Fruit fly (Drosophila melanogaster) whole organism, embryonic: Measurements from ENCODE around the gene Syp.

Source experiments
- C15 ChIP-seq: fragments of 200-800 bp; sonication (Bioruptor generic); IDR thresholded peaks from 3 replicates; pipeline ENCODE4 v1.3.6; 2022; ENCODE audit warnings: missing biosample characterization, missing genetic modification characterization
- CG10431 ChIP-seq: fragments of 200-800 bp; sonication (Bioruptor generic); optimal IDR thresholded peaks from 3 replicates; lab custom pipeline; 2018; ENCODE audit warnings: missing biosample characterization, mild to moderate bottlenecking, missing genetic modification characterization
- CG12659 ChIP-seq: fragments of 200-800 bp; sonication (Bioruptor generic); optimal IDR thresholded peaks from 3 replicates; lab custom pipeline; 2017; ENCODE audit warnings: mild to moderate bottlenecking, missing biosample characterization, missing genetic modification reagents, missing genetic modification characterization
- CG12942 ChIP-seq: fragments of 200-800 bp; sonication (Bioruptor generic); optimal IDR thresholded peaks from 3 replicates; lab custom pipeline; 2016; ENCODE audit warnings: missing biosample characterization, missing genetic modification characterization
- CG13624 ChIP-seq: fragments of 200-800 bp; sonication (Bioruptor generic); optimal IDR thresholded peaks from 2 replicates; lab custom pipeline; 2016; ENCODE audit warnings: missing biosample characterization, missing genetic modification characterization
- CG15011 ChIP-seq: fragments of 200-800 bp; sonication (Bioruptor generic); optimal IDR thresholded peaks from 3 replicates; lab custom pipeline; 2018; ENCODE audit warnings: missing biosample characterization, mild to moderate bottlenecking, missing genetic modification characterization
- CG15073 ChIP-seq: fragments of 200-800 bp; sonication (Bioruptor generic); optimal IDR thresholded peaks from 2 replicates; lab custom pipeline; 2016; ENCODE audit warnings: missing biosample characterization, missing genetic modification characterization
- CG15269 ChIP-seq: fragments of 200-800 bp; sonication (Bioruptor generic); optimal IDR thresholded peaks from 2 replicates; lab custom pipeline; 2018; ENCODE audit warnings: missing biosample characterization, mild to moderate bottlenecking, missing genetic modification characterization, moderate library complexity
- CG17385 ChIP-seq: fragments of 200-800 bp; sonication (Bioruptor generic); optimal IDR thresholded peaks from 3 replicates; lab custom pipeline; 2018; ENCODE audit warnings: missing biosample characterization, mild to moderate bottlenecking, missing genetic modification characterization
- CG17912 ChIP-seq: fragments of 200-800 bp; sonication (Bioruptor generic); optimal IDR thresholded peaks from 2 replicates; lab custom pipeline; 2018; ENCODE audit warnings: missing biosample characterization, mild to moderate bottlenecking, missing genetic modification characterization
- CG2129 ChIP-seq: fragments of 200-800 bp; sonication (Bioruptor generic); IDR thresholded peaks from 2 replicates; pipeline ENCODE4 v1.3.6; 2022; ENCODE audit warnings: missing biosample characterization, missing genetic modification characterization; ENCODE audit not compliant: partially characterized antibody
- CG2712 ChIP-seq: fragments of 200-800 bp; optimal IDR thresholded peaks from 3 replicates; lab custom pipeline; 2019; ENCODE audit warnings: missing biosample characterization, mild to moderate bottlenecking, missing genetic modification characterization, moderate library complexity
- CG32532 ChIP-seq: fragments of 200-800 bp; sonication (Bioruptor generic); IDR thresholded peaks from 2 replicates; pipeline ENCODE4 v1.3.6; 2022; ENCODE audit warnings: missing biosample characterization, missing genetic modification characterization
- CG4820 ChIP-seq: fragments of 200-800 bp; sonication (Bioruptor generic); optimal IDR thresholded peaks from 3 replicates; lab custom pipeline; 2016; ENCODE audit warnings: missing biosample characterization, missing genetic modification characterization
- CG6683 ChIP-seq: fragments of 200-800 bp; sonication (Bioruptor generic); optimal IDR thresholded peaks from 2 replicates; lab custom pipeline; 2017; ENCODE audit warnings: missing biosample characterization, mild to moderate bottlenecking, missing genetic modification characterization, missing genetic modification reagents
- CG6765 ChIP-seq: fragments of 200-800 bp; sonication (Bioruptor generic); optimal IDR thresholded peaks from 3 replicates; lab custom pipeline; 2017; ENCODE audit warnings: missing biosample characterization, mild to moderate bottlenecking, missing genetic modification characterization
- CG6854 ChIP-seq: fragments of 200-800 bp; sonication (Bioruptor generic); optimal IDR thresholded peaks from 3 replicates; lab custom pipeline; 2017; ENCODE audit warnings: missing biosample characterization, mild to moderate bottlenecking, missing genetic modification characterization
- CG8290 ChIP-seq, 3 experiments: fragments of 200-800 bp; sonication (Bioruptor generic); optimal IDR thresholded peaks; 2 replicates each; lab custom pipeline; 2016 to 2019; ENCODE audit warnings: missing biosample characterization in 3 of 3, missing genetic modification characterization in 3 of 3, mild to moderate bottlenecking in 2 of 3, moderate library complexity in 1 of 3
- CG8944 ChIP-seq: fragments of 200-800 bp; sonication (Bioruptor generic); optimal IDR thresholded peaks from 3 replicates; lab custom pipeline; 2016; ENCODE audit warnings: missing biosample characterization, missing genetic modification characterization
- CHES-1-like ChIP-seq: fragments of 200-800 bp; sonication (Bioruptor generic); optimal IDR thresholded peaks from 2 replicates; lab custom pipeline; 2016; ENCODE audit warnings: missing biosample characterization, missing genetic modification characterization
- CTCF ChIP-seq: fragments of 200-800 bp; sonication (Bioruptor generic); optimal IDR thresholded peaks from 2 replicates; lab custom pipeline; 2017; ENCODE audit warnings: missing biosample characterization, mild to moderate bottlenecking, missing genetic modification characterization, moderate library complexity
- CoRest ChIP-seq: fragments of 200-800 bp; sonication (Bioruptor generic); optimal IDR thresholded peaks from 3 replicates; lab custom pipeline; 2018; ENCODE audit warnings: missing biosample characterization, mild to moderate bottlenecking, missing genetic modification characterization, moderate library complexity
- Dip3 ChIP-seq: fragments of 200-800 bp; sonication (Bioruptor generic); optimal IDR thresholded peaks from 3 replicates; lab custom pipeline; 2016; ENCODE audit warnings: missing biosample characterization, missing genetic modification characterization
- Doc2 ChIP-seq: fragments of 200-800 bp; sonication (Bioruptor generic); IDR thresholded peaks from 2 replicates; pipeline ENCODE4 v1.3.6; 2022; ENCODE audit warnings: missing biosample characterization, missing genetic modification characterization
- Doc3 ChIP-seq: fragments of 200-800 bp; sonication (Bioruptor generic); IDR thresholded peaks from 3 replicates; pipeline ENCODE4 v1.3.6; 2022; ENCODE audit warnings: missing biosample characterization, missing genetic modification characterization; ENCODE audit not compliant: partially characterized antibody
- HmgD ChIP-seq: fragments of 200-800 bp; sonication (Bioruptor generic); optimal IDR thresholded peaks from 3 replicates; lab custom pipeline; 2016; ENCODE audit warnings: missing biosample characterization, missing genetic modification characterization
- Lim3 ChIP-seq: fragments of 200-800 bp; sonication (Bioruptor generic); IDR thresholded peaks from 2 replicates; pipeline ENCODE4 v1.3.6; 2022; ENCODE audit warnings: missing biosample characterization, missing genetic modification characterization
- Med ChIP-seq: fragments of 200-800 bp; sonication (Bioruptor generic); peaks from one replicate; lab custom pipeline; 2016; ENCODE audit warnings: missing biosample characterization, missing genetic modification characterization, mild to moderate bottlenecking, inconsistent platforms, moderate library complexity
- NC2α ChIP-seq: fragments of 200-800 bp; sonication (Bioruptor generic); optimal IDR thresholded peaks from 2 replicates; lab custom pipeline; 2016; ENCODE audit warnings: missing biosample characterization, missing genetic modification characterization
- abd-A ChIP-seq: fragments of 200-800 bp; sonication (Bioruptor generic); optimal IDR thresholded peaks from 3 replicates; lab custom pipeline; 2019; ENCODE audit warnings: missing biosample characterization, mild to moderate bottlenecking, missing genetic modification characterization, moderate library complexity
- al ChIP-seq: fragments of 200-800 bp; sonication (Bioruptor generic); IDR thresholded peaks from 2 replicates; pipeline ENCODE4 v1.3.6; 2022; ENCODE audit warnings: missing biosample characterization, missing genetic modification characterization
- ap ChIP-seq: fragments of 200-800 bp; sonication (Bioruptor generic); IDR thresholded peaks from 2 replicates; pipeline ENCODE4 v1.3.6; 2022; ENCODE audit warnings: missing biosample characterization, missing genetic modification characterization
- bowl ChIP-seq: fragments of 200-800 bp; sonication (Bioruptor generic); IDR thresholded peaks from 2 replicates; pipeline ENCODE4 v1.3.6; 2022; ENCODE audit warnings: missing biosample characterization, missing genetic modification characterization
- caup ChIP-seq: fragments of 200-800 bp; sonication (Bioruptor generic); optimal IDR thresholded peaks from 3 replicates; lab custom pipeline; 2017; ENCODE audit warnings: missing biosample characterization, mild to moderate bottlenecking, missing genetic modification characterization, moderate library complexity; ENCODE audit not compliant: severe bottlenecking
- chn ChIP-seq: fragments of 200-800 bp; sonication (Bioruptor generic); optimal IDR thresholded peaks from 2 replicates; lab custom pipeline; 2016; ENCODE audit warnings: missing biosample characterization, missing genetic modification characterization
- da ChIP-seq: fragments of 200-800 bp; sonication (Bioruptor generic); optimal IDR thresholded peaks from 2 replicates; lab custom pipeline; 2016; ENCODE audit warnings: missing biosample characterization, missing genetic modification characterization
- gcm2 ChIP-seq: fragments of 200-800 bp; sonication (Bioruptor generic); optimal IDR thresholded peaks from 2 replicates; lab custom pipeline; 2016; ENCODE audit warnings: missing biosample characterization, missing genetic modification characterization
- grn ChIP-seq: fragments of 200-800 bp; sonication (Bioruptor generic); optimal IDR thresholded peaks from 3 replicates; lab custom pipeline; 2017; ENCODE audit warnings: missing biosample characterization, missing genetic modification characterization
- her ChIP-seq: fragments of 200-800 bp; sonication (Bioruptor generic); optimal IDR thresholded peaks from 2 replicates; lab custom pipeline; 2016; ENCODE audit warnings: missing biosample characterization, missing genetic modification characterization
- luna ChIP-seq: fragments of 200-800 bp; sonication (Bioruptor generic); optimal IDR thresholded peaks from 2 replicates; lab custom pipeline; 2016; ENCODE audit warnings: missing biosample characterization, missing genetic modification characterization
- odd ChIP-seq: fragments of 200-800 bp; sonication (Bioruptor generic); optimal IDR thresholded peaks from 2 replicates; lab custom pipeline; 2017; ENCODE audit warnings: missing biosample characterization, mild to moderate bottlenecking, missing genetic modification characterization
- onecut ChIP-seq: fragments of 200-800 bp; sonication (Bioruptor generic); IDR thresholded peaks from 2 replicates; pipeline ENCODE4 v1.3.6; 2022; ENCODE audit warnings: missing biosample characterization, missing genetic modification characterization
- pum ChIP-seq: fragments of 200-800 bp; sonication (Bioruptor generic); optimal IDR thresholded peaks from 2 replicates; lab custom pipeline; 2016; ENCODE audit warnings: missing biosample characterization, missing genetic modification characterization
- rib ChIP-seq: fragments of 200-800 bp; sonication (Bioruptor generic); IDR thresholded peaks from 2 replicates; pipeline ENCODE4 v1.3.6; 2022; ENCODE audit warnings: missing biosample characterization, missing genetic modification characterization
- sima ChIP-seq: fragments of 200-800 bp; sonication (Bioruptor generic); optimal IDR thresholded peaks from 2 replicates; lab custom pipeline; 2016; ENCODE audit warnings: missing biosample characterization, missing genetic modification characterization
- sob ChIP-seq: fragments of 200-800 bp; sonication (Bioruptor generic); IDR thresholded peaks from 2 replicates; pipeline ENCODE4 v1.3.6; 2022; ENCODE audit warnings: missing biosample characterization, missing genetic modification characterization
- stwl ChIP-seq: fragments of 200-800 bp; sonication (Bioruptor generic); optimal IDR thresholded peaks from 3 replicates; lab custom pipeline; 2018; ENCODE audit warnings: missing biosample characterization, mild to moderate bottlenecking, missing genetic modification characterization, moderate library complexity
- tup ChIP-seq: fragments of 200-800 bp; sonication (Bioruptor generic); optimal IDR thresholded peaks from 2 replicates; lab custom pipeline; 2016; ENCODE audit warnings: missing biosample characterization, mild to moderate bottlenecking, missing genetic modification characterization, moderate library complexity
- unc-4 ChIP-seq: fragments of 200-800 bp; sonication (Bioruptor generic); IDR thresholded peaks from 2 replicates; pipeline ENCODE4 v1.3.6; 2022; ENCODE audit warnings: missing biosample characterization, missing genetic modification characterization; ENCODE audit not compliant: partially characterized antibody
- yki ChIP-seq: fragments of >200 bp; optimal IDR thresholded peaks from 3 replicates; lab custom pipeline; 2018
- zfh1 ChIP-seq: fragments of 200-800 bp; sonication (Bioruptor generic); IDR thresholded peaks from 3 replicates; pipeline ENCODE4 v1.3.6; 2022; ENCODE audit warnings: missing biosample characterization, missing genetic modification characterization

Gene Syp

dm6 chr3R:20830153-20830695, 73.7 kb downstream of the Syp start, which contains the start of gene Adss (continued):
- TF ChIP-seq Dip3 (GFP tag; lab: Kevin White, UChicago) (no peak), CG4820 (GFP tag; lab: Kevin White, UChicago) (no peak), sima (no peak), Doc3 (GFP tag; lab: Robert Waterston, UW) (no peak), her (peak; percentile 59), CG8944 (GFP tag; lab: Kevin White, UChicago) (no peak), Med (GFP tag; lab: Kevin White, UChicago) (peak; percentile 95), CG17385 (GFP tag; lab: Kevin White, UChicago) (peak; percentile 43), al (GFP tag; lab: Robert Waterston, UW) (peak; percentile 15; the same call in 1 of the 2 replicates), NC2α (GFP tag; lab: Kevin White, UChicago) (peak; percentile 33), C15 (GFP tag; lab: Robert Waterston, UW) (no peak), CG10431 (GFP tag; lab: Kevin White, UChicago) (peak; percentile 36), chn (GFP tag; lab: Kevin White, UChicago) (peak; percentile 35), CG12942 (GFP tag; lab: Kevin White, UChicago) (no peak), gcm2 (GFP tag; lab: Kevin White, UChicago) (no peak), stwl (tag; lab: Kevin White, UChicago) (peak; percentile 47), Lim3 (GFP tag; lab: Robert Waterston, UW) (no peak), CG13624 (GFP tag; lab: Kevin White, UChicago) (peak; percentile 35), rib (GFP tag; lab: Robert Waterston, UW) (peak; percentile 52; the same call in 1 of the 2 replicates), CHES-1-like (GFP tag; lab: Kevin White, UChicago) (peak; percentile 39), CG17912 (GFP tag; lab: Kevin White, UChicago) (peak; percentile 51), abd-A (peak; percentile 23), pum (no peak), onecut (GFP tag; lab: Robert Waterston, UW) (peak; percentile 35; the same call in 1 of the 2 replicates), CoRest (no peak), Doc2 (GFP tag; lab: Robert Waterston, UW) (no peak), zfh1 (GFP tag; lab: Robert Waterston, UW) (peak; percentile 46; the same call in 1 of the 3 replicates), CG15011 (no peak), tup (peak; percentile 5), odd (GFP tag; lab: Kevin White, UChicago) (no peak), sob (GFP tag; lab: Robert Waterston, UW) (peak; percentile 56; the same call in 1 of the 2 replicates), CTCF (GFP tag; lab: Kevin White, UChicago) (peak; percentile 21), bowl (GFP tag; lab: Robert Waterston, UW) (peak; percentile 54; the same call in 1 of the 2 replicates), CG8290 (GFP tag; optimal IDR thresholded peaks at IDR 0.05; lab: Kevin White, UChicago) (no peak), CG8290 (tag; optimal IDR thresholded peaks at IDR 0.05; lab: Kevin White, UChicago) (peak in 1 of 2 experiments; percentile 85), CG15269 (tag; lab: Kevin White, UChicago) (no peak), caup (GFP tag; lab: Kevin White, UChicago) (peak; percentile 46), CG2129 (no peak), CG12659 (peak; percentile 75), yki (no peak), grn (GFP tag; lab: Kevin White, UChicago) (peak; percentile 93), CG15073 (no peak), da (GFP tag; lab: Kevin White, UChicago) (no peak), CG32532 (GFP tag; lab: Robert Waterston, UW) (peak; percentile 60), HmgD (GFP tag; lab: Kevin White, UChicago) (peak; percentile 74), ap (GFP tag; lab: Robert Waterston, UW) (no peak), CG2712 (peak; percentile 40), CG6765 (GFP tag; lab: Kevin White, UChicago) (peak; percentile 48), luna (GFP tag; lab: Kevin White, UChicago) (peak; percentile 21), CG6683 (GFP tag; lab: Kevin White, UChicago) (no peak), CG6854 (GFP tag; lab: Kevin White, UChicago) (no peak), unc-4 (no peak; the same call in 1 of the 2 replicates)
